Worm (Caenorhabditis elegans) whole organism, L4 larva: ENCODE results near the gene mig-18.

Experiments
- ces-1 ChIP-seq: fragments of 150-350 bp; sonication (generic microtip); optimal IDR thresholded peaks from 4 replicates; lab custom pipeline; 2014; ENCODE audit warnings: missing biosample characterization, missing genetic modification reagents, missing genetic modification characterization
- daf-12 ChIP-seq: fragments of 150-350 bp; optimal IDR thresholded peaks from 2 replicates; lab custom pipeline; 2014; ENCODE audit warnings: missing biosample characterization, missing genetic modification reagents, missing genetic modification characterization
- dmd-9 ChIP-seq: fragments of 200-800 bp; sonication (Bioruptor generic); IDR thresholded peaks from 2 replicates; pipeline ENCODE4 v1.3.6; 2022; ENCODE audit warnings: missing genetic modification reagents, missing genetic modification characterization, missing compliant biosample characterization
- dpl-1 ChIP-seq: fragments of 150-350 bp; optimal IDR thresholded peaks from 2 replicates; lab custom pipeline; 2014; ENCODE audit warnings: missing biosample characterization, missing genetic modification reagents, missing genetic modification characterization
- fos-1 ChIP-seq: fragments of 150-350 bp; optimal IDR thresholded peaks from 2 replicates; lab custom pipeline; 2014; ENCODE audit warnings: missing biosample characterization, missing genetic modification characterization
- nhr-237 ChIP-seq: sonication (generic microtip); optimal IDR thresholded peaks from 2 replicates; lab custom pipeline; 2017; ENCODE audit warnings: missing biosample characterization, missing genetic modification characterization
- nhr-25 ChIP-seq: sonication (generic microtip); optimal IDR thresholded peaks from 2 replicates; lab custom pipeline; 2017; ENCODE audit warnings: missing genetic modification characterization, mild to moderate bottlenecking, missing compliant biosample characterization, antibody characterized with exemption, moderate library complexity, borderline replicate concordance; ENCODE audit not compliant: insufficient read depth
- nhr-28 ChIP-seq: fragments of 150-350 bp; optimal IDR thresholded peaks from 2 replicates; lab custom pipeline; 2014; ENCODE audit warnings: missing biosample characterization, missing genetic modification characterization
- sdz-12 ChIP-seq: fragments of 200-800 bp; sonication (Bioruptor generic); optimal IDR thresholded peaks from 2 replicates; lab custom pipeline; 2018; ENCODE audit warnings: mild to moderate bottlenecking, missing genetic modification characterization, missing compliant biosample characterization
- unc-62 ChIP-seq, 3 experiments: fragments of 150-350 bp in 1 of 3; sonication (generic microtip); optimal IDR thresholded peaks in 2 of 3; peaks in 1 of 3; 1 replicate in 1 of 3; 2 replicates in 2 of 3; lab custom pipeline; 2014 to 2017; ENCODE audit warnings: missing biosample characterization in 3 of 3, missing genetic modification characterization in 3 of 3, missing genetic modification reagents in 3 of 3, missing genotype in 1 of 3

- TF ChIP-seq fos-1 (tag; lab: Kevin White, UChicago), result no peak
- TF ChIP-seq sdz-12 (GFP tag; lab: Kevin White, UChicago), result no peak
- TF ChIP-seq nhr-237 (tag; lab: Kevin White, UChicago), result no peak
- no peak for TF ChIP-seq ces-1 (GFP tag; lab: Kevin White, UChicago)
- TF ChIP-seq dpl-1 (GFP tag; lab: Kevin White, UChicago), result no peak
- TF ChIP-seq daf-12 (tag; lab: Kevin White, UChicago), result no peak
- TF ChIP-seq nhr-25 (tag; lab: Kevin White, UChicago), result no peak
- no peak for TF ChIP-seq dmd-9 (GFP tag; lab: Robert Waterston, UW)
- no peak for TF ChIP-seq nhr-28 (tag; lab: Kevin White, UChicago)
- TF ChIP-seq unc-62 (GFP tag; optimal IDR thresholded peaks at IDR 0.05 in 1 of 2; lab: Kevin White, UChicago), result no peak
- TF ChIP-seq unc-62 (tag; optimal IDR thresholded peaks at IDR 0.05; lab: Kevin White, UChicago), result no peak
Measured at ce11 chrIII:13383159-13383558, 19.9 kb upstream of the mig-18 start.
